Worm (Caenorhabditis elegans): Measurements from ENCODE around the gene W08F4.7.

- TF ChIP-seq dpl-1 (GFP tag; optimal IDR thresholded peaks at IDR 0.05) (no peak), ceh-91 (GFP tag; IDR thresholded peaks at IDR 0.05) (no peak), ztf-22 (GFP tag; optimal IDR thresholded peaks at IDR 0.05) (no peak), unc-62 (GFP tag; optimal IDR thresholded peaks at IDR 0.05) (no peak), F23B12.7 (tag; optimal IDR thresholded peaks at IDR 0.05; ENCODE audit: insufficient read depth) (no peak), sdz-38 (tag; optimal IDR thresholded peaks at IDR 0.05) (no peak), ets-4 (GFP tag; optimal IDR thresholded peaks at IDR 0.05) (no peak), B0035.1 (tag; optimal IDR thresholded peaks at IDR 0.05) (no peak), T07F8.4 (tag; optimal IDR thresholded peaks at IDR 0.05) (no peak)
Observed at ce11 chrII:572010-572409, 5.5 kb downstream of the W08F4.7 start, which contains the start of gene mlt-8.
